Worm (Caenorhabditis elegans): ENCODE results near the gene zip-7.
A peak's percentile ranks its signal among the peaks of the same experiment; 100 is the strongest.

zip-7 gene

DNA sequence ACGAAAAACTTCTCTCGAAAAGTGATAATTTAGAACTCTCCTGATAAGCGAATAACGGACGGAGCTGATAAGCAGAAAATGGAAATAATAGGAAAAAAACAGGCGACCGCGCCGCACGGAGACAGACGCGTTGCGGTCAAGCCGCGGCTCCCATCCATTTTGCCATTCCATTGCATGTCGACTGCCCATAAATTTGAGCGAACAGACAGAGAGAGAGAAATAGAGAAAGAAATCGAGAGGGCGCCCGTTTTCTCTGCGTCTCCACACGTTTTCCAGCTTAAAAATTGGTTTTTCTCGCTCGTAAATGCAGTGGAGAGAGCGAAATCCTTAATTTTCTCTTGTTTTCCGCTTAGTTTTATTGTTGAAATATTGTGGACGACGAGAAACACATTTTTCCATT lies 3.6 kb downstream of the zip-7 start (continued):
- TF ChIP-seq dve-1 (tag; optimal IDR thresholded peaks at IDR 0.05; ENCODE audit: insufficient read depth) (peak; percentile 86), daf-12 (tag; optimal IDR thresholded peaks at IDR 0.05) (no peak), skn-1 (tag; optimal IDR thresholded peaks at IDR 0.05) (no peak), pha-4 (GFP tag; IDR thresholded peaks at IDR 0.05) (peak; percentile 59; the same call in 1 of the 2 replicates), pha-4 (tag; optimal IDR thresholded peaks at IDR 0.05) (no peak), madf-9 (GFP tag; conservative IDR thresholded peaks at IDR 0.05) (peak; percentile 62; the same call in 1 of the 2 replicates), dmd-6 (GFP tag; IDR thresholded peaks at IDR 0.05) (peak; percentile 86), nhr-11 (tag; optimal IDR thresholded peaks at IDR 0.05) (no peak), zag-1 (tag; optimal IDR thresholded peaks at IDR 0.05) (no peak), sdz-12 (GFP tag; optimal IDR thresholded peaks at IDR 0.05) (no peak), D1046.2 (GFP tag; IDR thresholded peaks at IDR 0.05) (no peak), lin-29 (GFP tag; IDR thresholded peaks at IDR 0.05) (no peak), hif-1 (tag; optimal IDR thresholded peaks at IDR 0.05) (peak in 1 of 2 experiments; percentile 77), ceh-32 (tag; optimal IDR thresholded peaks at IDR 0.05; ENCODE audit: poor library complexity) (no peak), tag-97 (GFP tag; IDR thresholded peaks at IDR 0.05) (no peak), spr-1 (tag; optimal IDR thresholded peaks at IDR 0.05) (peak; percentile 33), nhr-6 (tag; optimal IDR thresholded peaks at IDR 0.05) (no peak), T20F7.1 (GFP tag; optimal IDR thresholded peaks at IDR 0.05) (no peak), nhr-42 (GFP tag; IDR thresholded peaks at IDR 0.05) (no peak), snpc-1.2 (GFP tag; IDR thresholded peaks at IDR 0.05) (no peak; the same call in 1 of the 2 replicates), nhr-48 (tag; optimal IDR thresholded peaks at IDR 0.05) (peak; percentile 32), unc-62 (GFP tag; optimal IDR thresholded peaks at IDR 0.05 in 1 of 2) (peak in 1 of 2 experiments; percentile 9), unc-62 (tag; optimal IDR thresholded peaks at IDR 0.05) (no peak), ztf-7 (tag; optimal IDR thresholded peaks at IDR 0.05) (no peak), nhr-102 (tag; optimal IDR thresholded peaks at IDR 0.05) (peak; percentile 19), nhr-25 (tag; optimal IDR thresholded peaks at IDR 0.05; ENCODE audit: borderline replicate concordance, insufficient read depth) (no peak), zfp-2 (tag; optimal IDR thresholded peaks at IDR 0.05) (no peak), unc-39 (tag; optimal IDR thresholded peaks at IDR 0.05) (no peak)

DNA sequence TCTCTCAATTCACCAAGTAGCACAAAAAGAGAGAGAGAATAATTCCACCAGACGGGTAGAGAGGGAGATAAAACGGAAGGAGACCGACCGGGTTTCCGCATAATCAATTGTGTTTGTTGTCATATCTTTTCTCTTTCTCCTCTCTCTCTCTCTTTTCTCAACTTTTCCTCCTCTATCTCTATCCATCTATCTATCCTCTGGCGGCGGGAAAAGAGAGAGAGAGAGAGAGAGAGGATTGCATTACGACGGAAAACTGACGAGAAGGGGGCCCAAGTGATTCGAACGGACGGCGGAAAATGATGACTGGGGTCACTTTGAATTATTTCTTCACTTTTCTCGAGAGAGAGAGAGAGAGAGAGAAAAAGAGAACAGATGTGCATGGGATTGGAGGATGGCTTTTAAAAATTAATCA lies 7.4 kb downstream of the zip-7 start:
- TF ChIP-seq ceh-44 (GFP tag; IDR thresholded peaks at IDR 0.05) (no peak), ZK337.2 (GFP tag; IDR thresholded peaks at IDR 0.05) (no peak), madf-9 (GFP tag; conservative IDR thresholded peaks at IDR 0.05) (no peak), nhr-28 (tag; optimal IDR thresholded peaks at IDR 0.05) (peak; percentile 61), F49E8.2 (tag; optimal IDR thresholded peaks at IDR 0.05; ENCODE audit: borderline replicate concordance) (no peak), lsy-2 (tag; optimal IDR thresholded peaks at IDR 0.05) (peak in 1 of 2 experiments; percentile 69), F37D6.2 (tag; optimal IDR thresholded peaks at IDR 0.05) (peak; percentile 21), aha-1 (tag) (peak; percentile 98), R02D3.7 (tag; optimal IDR thresholded peaks at IDR 0.05) (no peak), spr-1 (tag; optimal IDR thresholded peaks at IDR 0.05) (no peak), mxl-3 (GFP tag; optimal IDR thresholded peaks at IDR 0.05) (no peak), zfp-3 (GFP tag; conservative IDR thresholded peaks at IDR 0.05) (no peak), unc-62 (GFP tag; optimal IDR thresholded peaks at IDR 0.05 in 1 of 2) (peak in 1 of 2 experiments; percentile 97), unc-62 (tag; optimal IDR thresholded peaks at IDR 0.05) (no peak), skn-1 (tag; optimal IDR thresholded peaks at IDR 0.05) (no peak), lin-15B (tag; optimal IDR thresholded peaks at IDR 0.05) (no peak), vab-7 (GFP tag; IDR thresholded peaks at IDR 0.05) (no peak), tag-97 (GFP tag; IDR thresholded peaks at IDR 0.05) (no peak), nhr-77 (tag; optimal IDR thresholded peaks at IDR 0.05) (no peak), lin-39 (tag; optimal IDR thresholded peaks at IDR 0.05) (no peak), daf-16 (GFP tag; optimal IDR thresholded peaks at IDR 0.05) (peak in 1 of 2 experiments; percentile 84), daf-16 (tag; optimal IDR thresholded peaks at IDR 0.05) (no peak), hif-1 (tag; optimal IDR thresholded peaks at IDR 0.05) (peak in 1 of 2 experiments; percentile 68), Y105C5A.15 (GFP tag; IDR thresholded peaks at IDR 0.05) (no peak), ZK546.5 (tag; optimal IDR thresholded peaks at IDR 0.05) (no peak), attf-4 (tag; optimal IDR thresholded peaks at IDR 0.05) (no peak), dpl-1 (GFP tag; optimal IDR thresholded peaks at IDR 0.05) (no peak), hlh-11 (tag; optimal IDR thresholded peaks at IDR 0.05) (peak; percentile 83), nhr-10 (tag; optimal IDR thresholded peaks at IDR 0.05) (no peak), pha-4 (GFP tag; IDR thresholded peaks at IDR 0.05) (no peak), pha-4 (tag; optimal IDR thresholded peaks at IDR 0.05) (no peak), ceh-28 (tag; optimal IDR thresholded peaks at IDR 0.05) (no peak), zag-1 (tag; optimal IDR thresholded peaks at IDR 0.05) (no peak)

Measured in whole organism, L4 larva.